Fruit fly (Drosophila melanogaster): ENCODE measurements around the gene otu.
A peak's percentile ranks its signal among the peaks of the same experiment; 100 is the strongest.

Gene otu

dm6 chrX:8499151-8499550 lies 9.8 kb upstream of the otu start:
- no peak for TF ChIP-seq fd85E (GFP tag; optimal IDR thresholded peaks at IDR 0.05)
- no peak for TF ChIP-seq CG6276 (GFP tag; optimal IDR thresholded peaks at IDR 0.05)
- TF ChIP-seq net (GFP tag; optimal IDR thresholded peaks at IDR 0.05) = peak; percentile 14
- TF ChIP-seq vri (GFP tag; optimal IDR thresholded peaks at IDR 0.05) = no peak
- TF ChIP-seq CG1621 (tag; optimal IDR thresholded peaks at IDR 0.05) = no peak
- no peak for TF ChIP-seq fkh (GFP tag; optimal IDR thresholded peaks at IDR 0.05)
- TF ChIP-seq dsx (GFP tag; optimal IDR thresholded peaks at IDR 0.05; ENCODE audit: poor library complexity, severe bottlenecking) = no peak
- TF ChIP-seq eg (GFP tag; IDR thresholded peaks at IDR 0.05) = 0 out of 3 replicates have a peak, but pooled peaks have one; percentile 41
- TF ChIP-seq Sox102F (GFP tag; optimal IDR thresholded peaks at IDR 0.05) = no peak
- no peak for TF ChIP-seq fd59A (GFP tag; optimal IDR thresholded peaks at IDR 0.05)
- no peak for TF ChIP-seq topi (GFP tag; optimal IDR thresholded peaks at IDR 0.05)
- TF ChIP-seq CG3032 (tag; optimal IDR thresholded peaks at IDR 0.05) = no peak
- no peak for TF ChIP-seq Ets96B (tag; optimal IDR thresholded peaks at IDR 0.05)
- no peak for TF ChIP-seq CG34406 (GFP tag; optimal IDR thresholded peaks at IDR 0.05)
- no peak for TF ChIP-seq CG6808 (GFP tag; optimal IDR thresholded peaks at IDR 0.05)
- TF ChIP-seq CG16779 (tag; optimal IDR thresholded peaks at IDR 0.05) = no peak
- no peak for TF ChIP-seq Smox (GFP tag; optimal IDR thresholded peaks at IDR 0.05)
- no peak for TF ChIP-seq Met (GFP tag; optimal IDR thresholded peaks at IDR 0.05)
- no peak for TF ChIP-seq Ets21C (GFP tag; optimal IDR thresholded peaks at IDR 0.05)
- TF ChIP-seq pdm3 (GFP tag; optimal IDR thresholded peaks at IDR 0.05) = peak; percentile 15
- TF ChIP-seq CG31627 (GFP tag; optimal IDR thresholded peaks at IDR 0.05) = peak; percentile 4
- peak; percentile 52; the same call in 2 of the 3 replicates for TF ChIP-seq CG6163 (GFP tag; IDR thresholded peaks at IDR 0.05)
- TF ChIP-seq CG10669 (GFP tag; optimal IDR thresholded peaks at IDR 0.05) = peak; percentile 7
- TF ChIP-seq CG11294 (GFP tag; IDR thresholded peaks at IDR 0.05) = 0 out of 2 replicates have a peak, but pooled peaks have one; percentile 18
- TF ChIP-seq OdsH (GFP tag; optimal IDR thresholded peaks at IDR 0.05) = peak; percentile 10
- TF ChIP-seq dac (GFP tag; optimal IDR thresholded peaks at IDR 0.05) = no peak
- TF ChIP-seq CG10631 (GFP tag; optimal IDR thresholded peaks at IDR 0.05) = no peak
- TF ChIP-seq CG15336 (GFP tag; IDR thresholded peaks at IDR 0.05) = no peak
- TF ChIP-seq acj6 (GFP tag; optimal IDR thresholded peaks at IDR 0.05) = peak; percentile 40
- TF ChIP-seq CG32006 (GFP tag; optimal IDR thresholded peaks at IDR 0.05) = no peak
- peak; percentile 2 for TF ChIP-seq CG6792 (GFP tag; optimal IDR thresholded peaks at IDR 0.05)
- no peak for TF ChIP-seq cyc (GFP tag; optimal IDR thresholded peaks at IDR 0.05)
- no peak for TF ChIP-seq svp (GFP tag)
- TF ChIP-seq CG8319 (GFP tag; optimal IDR thresholded peaks at IDR 0.05) = no peak
- peak; percentile 16 for TF ChIP-seq Hr39 (GFP tag; optimal IDR thresholded peaks at IDR 0.05)
- TF ChIP-seq CG9139 (GFP tag; optimal IDR thresholded peaks at IDR 0.05) = no peak
- TF ChIP-seq Eip93F (GFP tag; optimal IDR thresholded peaks at IDR 0.05) = no peak
- no peak for TF ChIP-seq CG4318 (GFP tag; optimal IDR thresholded peaks at IDR 0.05)
- TF ChIP-seq CG6854 (GFP tag; optimal IDR thresholded peaks at IDR 0.05) = no peak
- no peak for TF ChIP-seq CG7368 (GFP tag; optimal IDR thresholded peaks at IDR 0.05)
- no peak for TF ChIP-seq Lpt (GFP tag; optimal IDR thresholded peaks at IDR 0.05)
- no peak for TF ChIP-seq Gug (GFP tag; IDR thresholded peaks at IDR 0.05)
- no peak for TF ChIP-seq Hr38 (GFP tag; optimal IDR thresholded peaks at IDR 0.05)
- no peak for TF ChIP-seq CG11762 (GFP tag; optimal IDR thresholded peaks at IDR 0.05; ENCODE audit: insufficient read depth)
- no peak for TF ChIP-seq ss (GFP tag; optimal IDR thresholded peaks at IDR 0.05)
- TF ChIP-seq Sox15 (GFP tag; optimal IDR thresholded peaks at IDR 0.05) = peak; percentile 1
- TF ChIP-seq Blimp-1 (GFP tag; optimal IDR thresholded peaks at IDR 0.05) = no peak
- no peak for TF ChIP-seq CG8632 (GFP tag; optimal IDR thresholded peaks at IDR 0.05)
- TF ChIP-seq esn (GFP tag; optimal IDR thresholded peaks at IDR 0.05) = no peak
- TF ChIP-seq spab (GFP tag; optimal IDR thresholded peaks at IDR 0.05) = no peak
- TF ChIP-seq Sox14 (GFP tag; optimal IDR thresholded peaks at IDR 0.05) = peak; percentile 10
- peak; percentile 18 for TF ChIP-seq Hr4 (GFP tag; optimal IDR thresholded peaks at IDR 0.05)
- TF ChIP-seq CG11902 (GFP tag; optimal IDR thresholded peaks at IDR 0.05) = no peak
